Worm (Caenorhabditis elegans): ENCODE results near the gene W08F4.12.

DNA sequence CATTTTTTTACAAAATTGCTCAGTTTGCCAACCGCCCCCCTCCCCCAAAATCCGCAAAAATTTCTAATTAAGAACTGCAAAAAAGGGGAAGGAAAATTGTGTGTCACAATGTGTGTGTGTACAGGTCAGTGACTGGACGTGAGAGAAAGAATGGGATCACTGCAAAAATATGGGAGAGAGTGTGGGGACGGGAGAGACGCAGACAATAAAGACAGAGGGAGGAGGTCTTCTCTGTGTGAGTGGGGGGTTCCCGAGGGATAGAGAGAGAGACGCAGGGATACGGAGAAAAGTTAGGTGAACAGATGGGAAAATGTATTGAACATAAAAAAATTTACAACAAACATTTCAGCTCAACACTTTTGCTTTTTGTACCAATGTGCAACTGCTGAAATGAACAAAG lies 41.7 kb upstream of the W08F4.12 start:
- peak; percentile 27 for TF ChIP-seq ceh-34 (tag; optimal IDR thresholded peaks at IDR 0.05)
- no peak for TF ChIP-seq C08G9.2 (tag; optimal IDR thresholded peaks at IDR 0.05)
- no peak for TF ChIP-seq ttx-3 (tag; optimal IDR thresholded peaks at IDR 0.05)
- no peak for TF ChIP-seq ztf-16 (tag; optimal IDR thresholded peaks at IDR 0.05)
- TF ChIP-seq unc-86 (tag; optimal IDR thresholded peaks at IDR 0.05) = no peak
- TF ChIP-seq unc-55 (GFP tag; optimal IDR thresholded peaks at IDR 0.05) = peak; percentile 75
- TF ChIP-seq elt-2 (tag; optimal IDR thresholded peaks at IDR 0.05) = no peak
- no peak for TF ChIP-seq hlh-15 (tag; optimal IDR thresholded peaks at IDR 0.05)
- TF ChIP-seq pqm-1 (tag; optimal IDR thresholded peaks at IDR 0.05) = no peak
